Worm (Caenorhabditis elegans) whole organism, L3 larva: ENCODE results near the gene nhr-283.
"Not testable (repeated sequence)": the region's sequence is repeated elsewhere in the genome, so short reads cannot be mapped to it uniquely, and the experiment has no call there.

ENCODE experiments used
- ZK546.5 ChIP-seq: sonication (generic microtip); optimal IDR thresholded peaks from 2 replicates; lab custom pipeline; 2017; ENCODE audit warnings: missing biosample characterization, missing genetic modification characterization
- aly-2 ChIP-seq: fragments of 150-350 bp; optimal IDR thresholded peaks from 2 replicates; lab custom pipeline; 2014; ENCODE audit warnings: missing biosample characterization, missing genetic modification characterization
- ama-1 ChIP-seq: fragments of 150-350 bp; optimal IDR thresholded peaks from 2 replicates; lab custom pipeline; 2018
- ceh-16 ChIP-seq: sonication (generic microtip); optimal IDR thresholded peaks from 2 replicates; lab custom pipeline; 2017; ENCODE audit warnings: missing biosample characterization, missing genetic modification characterization
- ceh-9 ChIP-seq: sonication (generic microtip); optimal IDR thresholded peaks from 2 replicates; lab custom pipeline; 2018; ENCODE audit warnings: missing biosample characterization, missing genetic modification characterization
- daf-12 ChIP-seq: fragments of 150-350 bp; optimal IDR thresholded peaks from 2 replicates; lab custom pipeline; 2014; ENCODE audit warnings: missing biosample characterization, missing genetic modification reagents, missing genetic modification characterization
- elt-1 ChIP-seq: fragments of 150-350 bp; optimal IDR thresholded peaks from 2 replicates; lab custom pipeline; 2014; ENCODE audit warnings: missing biosample characterization, missing genetic modification characterization
- elt-2 ChIP-seq: sonication (generic microtip); optimal IDR thresholded peaks from 2 replicates; lab custom pipeline; 2016; ENCODE audit warnings: missing genetic modification reagents, mild to moderate bottlenecking, missing genetic modification characterization, missing compliant biosample characterization
- eor-1 ChIP-seq, 2 experiments: fragments of 150-350 bp; optimal IDR thresholded peaks; 2 replicates each; lab custom pipeline; 2014 to 2018; ENCODE audit warnings: missing biosample characterization in 2 of 2, missing genetic modification characterization in 2 of 2
- fkh-2 ChIP-seq: fragments of 150-350 bp; optimal IDR thresholded peaks from 2 replicates; lab custom pipeline; 2014; ENCODE audit warnings: missing biosample characterization, missing genetic modification reagents, missing genetic modification characterization
- fos-1 ChIP-seq: fragments of 150-350 bp; optimal IDR thresholded peaks from 2 replicates; lab custom pipeline; 2014; ENCODE audit warnings: missing biosample characterization, missing genetic modification characterization
- hmg-11 ChIP-seq: sonication (generic microtip); optimal IDR thresholded peaks from 2 replicates; lab custom pipeline; 2016; ENCODE audit warnings: missing genetic modification characterization, missing compliant biosample characterization
- lin-39 ChIP-seq: fragments of 150-350 bp; optimal IDR thresholded peaks from 2 replicates; lab custom pipeline; 2018; ENCODE audit warnings: missing biosample characterization, missing genetic modification reagents, missing genetic modification characterization
- lsy-12 ChIP-seq: sonication (generic microtip); optimal IDR thresholded peaks from 2 replicates; lab custom pipeline; 2016; ENCODE audit warnings: mild to moderate bottlenecking, missing genetic modification characterization, missing compliant biosample characterization
- mdl-1 ChIP-seq: fragments of 150-350 bp; optimal IDR thresholded peaks from 2 replicates; lab custom pipeline; 2014; ENCODE audit warnings: missing biosample characterization, missing genetic modification characterization
- mml-1 ChIP-seq: fragments of 150-350 bp; sonication (generic microtip); optimal IDR thresholded peaks from 3 replicates; lab custom pipeline; 2014; ENCODE audit warnings: missing biosample characterization, missing genetic modification characterization
- nfya-1 ChIP-seq: sonication (generic microtip); optimal IDR thresholded peaks from 2 replicates; lab custom pipeline; 2017; ENCODE audit warnings: missing genetic modification characterization, mild to moderate bottlenecking, missing compliant biosample characterization, antibody characterized with exemption, moderate library complexity; ENCODE audit not compliant: insufficient read depth
- nhr-11 ChIP-seq: fragments of 150-350 bp; optimal IDR thresholded peaks from 2 replicates; lab custom pipeline; 2014; ENCODE audit warnings: missing biosample characterization, missing genetic modification characterization
- nhr-12 ChIP-seq: fragments of 150-350 bp; optimal IDR thresholded peaks from 2 replicates; lab custom pipeline; 2014; ENCODE audit warnings: missing biosample characterization, missing genetic modification characterization
- nhr-23 ChIP-seq: fragments of 150-350 bp; optimal IDR thresholded peaks from 2 replicates; lab custom pipeline; 2014; ENCODE audit warnings: missing biosample characterization, missing genetic modification reagents, missing genetic modification characterization
- nhr-237 ChIP-seq: fragments of 150-350 bp; optimal IDR thresholded peaks from 2 replicates; lab custom pipeline; 2014; ENCODE audit warnings: missing biosample characterization, missing genetic modification characterization
- nhr-25 ChIP-seq: sonication (generic microtip); optimal IDR thresholded peaks from 2 replicates; lab custom pipeline; 2017; ENCODE audit warnings: missing biosample characterization, missing genetic modification characterization
- nhr-28 ChIP-seq: fragments of 150-350 bp; optimal IDR thresholded peaks from 2 replicates; lab custom pipeline; 2014; ENCODE audit warnings: missing biosample characterization, missing genetic modification characterization
- nhr-43 ChIP-seq: sonication (generic microtip); optimal IDR thresholded peaks from 2 replicates; lab custom pipeline; 2016; ENCODE audit warnings: mild to moderate bottlenecking, missing genetic modification characterization, missing compliant biosample characterization; ENCODE audit not compliant: poor library complexity, severe bottlenecking
- nhr-67 ChIP-seq: fragments of 150-350 bp; optimal IDR thresholded peaks from 2 replicates; lab custom pipeline; 2014; ENCODE audit warnings: missing biosample characterization, missing genetic modification characterization
- nhr-76 ChIP-seq: fragments of 150-350 bp; sonication (generic microtip); optimal IDR thresholded peaks from 5 replicates; lab custom pipeline; 2014; ENCODE audit warnings: missing biosample characterization, missing genetic modification characterization
- nhr-77 ChIP-seq: fragments of 150-350 bp; optimal IDR thresholded peaks from 2 replicates; lab custom pipeline; 2014; ENCODE audit warnings: missing biosample characterization, missing genetic modification characterization
- pha-4 ChIP-seq: fragments of 150-350 bp; optimal IDR thresholded peaks from 2 replicates; lab custom pipeline; 2014; ENCODE audit warnings: missing biosample characterization, missing genetic modification reagents, missing genetic modification characterization
- sea-2 ChIP-seq: fragments of 150-350 bp; sonication (generic microtip); optimal IDR thresholded peaks from 4 replicates; lab custom pipeline; 2014; ENCODE audit warnings: missing biosample characterization, missing genetic modification reagents, missing genetic modification characterization
- skn-1 ChIP-seq: fragments of 150-350 bp; optimal IDR thresholded peaks from 2 replicates; lab custom pipeline; 2014; ENCODE audit warnings: missing biosample characterization, missing genetic modification characterization
- snpc-4 ChIP-seq: fragments of 150-350 bp; optimal IDR thresholded peaks from 2 replicates; lab custom pipeline; 2014; ENCODE audit warnings: missing biosample characterization, missing genetic modification characterization
- tbx-2 ChIP-seq: sonication (generic microtip); optimal IDR thresholded peaks from 2 replicates; lab custom pipeline; 2016; ENCODE audit warnings: mild to moderate bottlenecking, missing genetic modification characterization, missing compliant biosample characterization
- unc-39 ChIP-seq: sonication (generic microtip); optimal IDR thresholded peaks from 4 replicates; lab custom pipeline; 2017; ENCODE audit warnings: missing biosample characterization, missing genetic modification characterization
- unc-62 ChIP-seq: fragments of 150-350 bp; sonication (generic microtip); optimal IDR thresholded peaks from 4 replicates; lab custom pipeline; 2014; ENCODE audit warnings: missing biosample characterization, missing genetic modification reagents, missing genetic modification characterization
- zag-1 ChIP-seq: fragments of 150-350 bp; optimal IDR thresholded peaks from 2 replicates; lab custom pipeline; 2014; ENCODE audit warnings: missing biosample characterization, missing genetic modification characterization
- ztf-11 ChIP-seq: fragments of 150-350 bp; optimal IDR thresholded peaks from 2 replicates; lab custom pipeline; 2014; ENCODE audit warnings: missing biosample characterization, missing genetic modification characterization

The nhr-283 gene

ce11 chrV:15750130-15750529 lies 26.4 kb downstream of the nhr-283 start, which contains the start of gene str-6:
Gene str-6 (minus strand): TSS chrV:15750230.
- no peak for TF ChIP-seq aly-2 (tag; lab: Kevin White, UChicago)
- no peak for TF ChIP-seq fkh-2 (tag; lab: Kevin White, UChicago)
- no peak for TF ChIP-seq ceh-16 (tag; lab: Kevin White, UChicago)
- TF ChIP-seq zag-1 (tag; lab: Kevin White, UChicago) = no peak
- TF ChIP-seq daf-12 = no peak
- TF ChIP-seq nhr-23 (tag; lab: Kevin White, UChicago) = no peak
- TF ChIP-seq pha-4 (tag; lab: Kevin White, UChicago) = no peak
- TF ChIP-seq elt-2 (tag; lab: Kevin White, UChicago) = no peak
- TF ChIP-seq nhr-77 (tag; lab: Kevin White, UChicago) = no peak
- TF ChIP-seq nhr-237 = no peak
- TF ChIP-seq snpc-4 (tag; lab: Kevin White, UChicago) = no peak
- TF ChIP-seq unc-62 (GFP tag; lab: Kevin White, UChicago) = no peak
- TF ChIP-seq nhr-43 = no peak
- no peak for TF ChIP-seq nhr-25
- no peak for TF ChIP-seq mdl-1

- not testable (repeated sequence) for TF ChIP-seq ZK546.5, lsy-12, nhr-12 (tag; lab: Kevin White, UChicago)
Measured at ce11 chrV:15748343-15748742, 28.2 kb downstream of the nhr-283 start, which contains the start of gene T23D5.8. Gene T23D5.8 (minus strand): TSS chrV:15748443.

- not testable (repeated sequence) for TF ChIP-seq ztf-11 (tag; lab: Kevin White, UChicago); tbx-2 (tag; lab: Kevin White, UChicago); ama-1
Measured at ce11 chrV:15744366-15744765, 32.2 kb downstream of the nhr-283 start, which contains the start of gene str-19. Gene str-19 (minus strand): TSS chrV:15744466.

ce11 chrV:15741851-15742250 lies 34.7 kb downstream of the nhr-283 start, which contains the start of gene str-18:
Gene str-18 (minus strand): TSS chrV:15741951.
- TF ChIP-seq pha-4 (tag; lab: Kevin White, UChicago) (no peak), elt-2 (tag; lab: Kevin White, UChicago) (no peak)

ce11 chrV:15735720-15736119 lies 40.8 kb downstream of the nhr-283 start, which contains the start of gene str-27:
Gene str-27 (minus strand): TSS chrV:15735820.
- TF ChIP-seq unc-39 (tag; lab: Kevin White, UChicago) (no peak), fos-1 (tag; lab: Kevin White, UChicago) (no peak), nfya-1 (no peak), nhr-28 (tag; lab: Kevin White, UChicago) (no peak), sea-2 (GFP tag; lab: Kevin White, UChicago) (no peak)
- TF ChIP-seq, all 47 proteins: peak for 0

- no peak for TF ChIP-seq hmg-11 (tag; lab: Kevin White, UChicago)
- TF ChIP-seq nhr-11 = no peak
- no peak for TF ChIP-seq elt-1 (tag; lab: Kevin White, UChicago)
- no peak for TF ChIP-seq pha-4 (tag; lab: Kevin White, UChicago)
- no peak for TF ChIP-seq mml-1 (tag; lab: Kevin White, UChicago)
- no peak for TF ChIP-seq ceh-9
- TF ChIP-seq ztf-11 (tag; lab: Kevin White, UChicago) = no peak
- no peak for TF ChIP-seq nhr-23 (tag; lab: Kevin White, UChicago)
- no peak for TF ChIP-seq eor-1 (tag; optimal IDR thresholded peaks at IDR 0.05; lab: Kevin White, UChicago)
- TF ChIP-seq nhr-43 = no peak
- TF ChIP-seq lsy-12 (tag; lab: Kevin White, UChicago) = no peak
- no peak for TF ChIP-seq skn-1
- no peak for TF ChIP-seq lin-39 (tag; lab: Kevin White, UChicago)
- no peak for TF ChIP-seq fos-1 (tag; lab: Kevin White, UChicago)
- no peak for TF ChIP-seq daf-12
- no peak for TF ChIP-seq snpc-4 (tag; lab: Kevin White, UChicago)
- TF ChIP-seq nhr-76 (tag; lab: Kevin White, UChicago) = no peak
- no peak for TF ChIP-seq nhr-237
- TF ChIP-seq nhr-67 (tag; lab: Kevin White, UChicago) = no peak
- TF ChIP-seq unc-62 (GFP tag; lab: Kevin White, UChicago) = no peak
Measured at ce11 chrV:15733568-15733967, 43.0 kb downstream of the nhr-283 start, which contains the start of gene T23D5.3. Gene T23D5.3 (minus strand): TSS chrV:15733668.
